Worm (Caenorhabditis elegans) whole organism, young adult: ENCODE results near the gene odd-2.
A peak's percentile ranks its signal among the peaks of the same experiment; 100 is the strongest.

Experiments
- C06A6.2 ChIP-seq: fragments of 200-800 bp; sonication (Bioruptor generic); conservative IDR thresholded peaks from 2 replicates; pipeline ENCODE4 v1.3.6; 2022; ENCODE audit warnings: missing genetic modification characterization, missing compliant biosample characterization
- D2030.7 ChIP-seq: fragments of 200-800 bp; sonication (Bioruptor generic); IDR thresholded peaks from 2 replicates; pipeline ENCODE4 v1.3.6; 2022; ENCODE audit warnings: missing genetic modification reagents, missing genetic modification characterization, missing compliant biosample characterization
- F10E7.11 ChIP-seq: sonication (generic microtip); optimal IDR thresholded peaks from 2 replicates; lab custom pipeline; 2017; ENCODE audit warnings: mild to moderate bottlenecking, missing genetic modification characterization, moderate library complexity, missing compliant biosample characterization
- F22D6.2 ChIP-seq: sonication (generic microtip); optimal IDR thresholded peaks from 2 replicates; lab custom pipeline; 2016; ENCODE audit warnings: mild to moderate bottlenecking, missing genetic modification characterization, missing compliant biosample characterization
- F33H1.4 ChIP-seq: fragments of 200-800 bp; sonication (Bioruptor generic); IDR thresholded peaks from 2 replicates; pipeline ENCODE4 v1.3.6; 2022; ENCODE audit warnings: missing genetic modification reagents, missing genetic modification characterization, missing compliant biosample characterization
- K12H6.12 ChIP-seq: fragments of 200-800 bp; sonication (Bioruptor generic); optimal IDR thresholded peaks from 2 replicates; lab custom pipeline; 2018; ENCODE audit warnings: mild to moderate bottlenecking, missing genetic modification characterization, missing compliant biosample characterization
- T26A5.8 ChIP-seq: sonication (generic microtip); optimal IDR thresholded peaks from 2 replicates; lab custom pipeline; 2016; ENCODE audit warnings: missing genetic modification characterization, missing compliant biosample characterization
- Y67H2A.10 ChIP-seq: fragments of 200-800 bp; sonication (Bioruptor generic); conservative IDR thresholded peaks from 2 replicates; pipeline ENCODE4 v1.3.6; 2022; ENCODE audit warnings: missing genetic modification reagents, missing genetic modification characterization, missing compliant biosample characterization
- ZK185.1 ChIP-seq: sonication (generic microtip); optimal IDR thresholded peaks from 2 replicates; lab custom pipeline; 2016; ENCODE audit warnings: mild to moderate bottlenecking, missing genetic modification characterization, missing compliant biosample characterization; ENCODE audit not compliant: poor library complexity, severe bottlenecking
- akir-1 ChIP-seq: fragments of 200-800 bp; sonication (Bioruptor generic); optimal IDR thresholded peaks from 2 replicates; lab custom pipeline; 2018; ENCODE audit warnings: mild to moderate bottlenecking, missing genetic modification characterization, moderate library complexity, missing compliant biosample characterization
- attf-3 ChIP-seq: fragments of 200-800 bp; sonication (Bioruptor generic); conservative IDR thresholded peaks from 2 replicates; pipeline ENCODE4 v1.3.6; 2022; ENCODE audit warnings: missing genetic modification reagents, missing genetic modification characterization, missing compliant biosample characterization
- attf-5 ChIP-seq: fragments of 200-800 bp; sonication (Bioruptor generic); optimal IDR thresholded peaks from 2 replicates; lab custom pipeline; 2018; ENCODE audit warnings: mild to moderate bottlenecking, missing genetic modification characterization, missing compliant biosample characterization
- attf-6 ChIP-seq: fragments of 200-800 bp; sonication (Bioruptor generic); IDR thresholded peaks from 2 replicates; pipeline ENCODE4 v1.3.6; 2022; ENCODE audit warnings: missing genetic modification reagents, missing genetic modification characterization, missing compliant biosample characterization
- chd-7 ChIP-seq: sonication (generic microtip); optimal IDR thresholded peaks from 2 replicates; lab custom pipeline; 2016; ENCODE audit warnings: mild to moderate bottlenecking, missing genetic modification characterization, moderate library complexity, missing compliant biosample characterization
- lag-1 ChIP-seq: fragments of 200-800 bp; sonication (Bioruptor generic); IDR thresholded peaks from 2 replicates; pipeline ENCODE4 v1.3.6; 2022; ENCODE audit warnings: missing genetic modification reagents, missing genetic modification characterization, missing compliant biosample characterization
- let-526 ChIP-seq: fragments of 200-800 bp; sonication (Bioruptor generic); IDR thresholded peaks from 2 replicates; pipeline ENCODE4 v1.3.6; 2022; ENCODE audit warnings: missing genetic modification reagents, missing genetic modification characterization, missing compliant biosample characterization
- lin-26 ChIP-seq: fragments of 200-800 bp; sonication (Bioruptor generic); IDR thresholded peaks from 2 replicates; pipeline ENCODE4 v1.3.6; 2022; ENCODE audit warnings: missing genetic modification reagents, missing genetic modification characterization, missing compliant biosample characterization
- lsl-1 ChIP-seq: fragments of 200-800 bp; sonication (Bioruptor generic); optimal IDR thresholded peaks from 2 replicates; lab custom pipeline; 2018; ENCODE audit warnings: mild to moderate bottlenecking, missing genetic modification characterization, moderate library complexity, missing compliant biosample characterization
- madf-10 ChIP-seq: sonication (generic microtip); optimal IDR thresholded peaks from 2 replicates; lab custom pipeline; 2016; ENCODE audit warnings: mild to moderate bottlenecking, missing genetic modification characterization, missing compliant biosample characterization
- madf-3 ChIP-seq: fragments of 200-800 bp; sonication (Bioruptor generic); IDR thresholded peaks from 2 replicates; pipeline ENCODE4 v1.3.6; 2022; ENCODE audit warnings: missing genetic modification reagents, missing genetic modification characterization, missing compliant biosample characterization
- mxl-1 ChIP-seq: sonication (generic microtip); optimal IDR thresholded peaks from 2 replicates; lab custom pipeline; 2016; ENCODE audit warnings: missing genetic modification characterization, missing compliant biosample characterization
- nfya-1 ChIP-seq: sonication (generic microtip); optimal IDR thresholded peaks from 2 replicates; lab custom pipeline; 2017; ENCODE audit warnings: antibody characterized with exemption, missing compliant biosample characterization, missing genetic modification characterization, borderline replicate concordance; ENCODE audit not compliant: insufficient read depth
- nfya-2 ChIP-seq: fragments of 200-800 bp; sonication (Bioruptor generic); IDR thresholded peaks from 2 replicates; pipeline ENCODE4 v1.3.6; 2022; ENCODE audit warnings: missing genetic modification reagents, missing genetic modification characterization, missing compliant biosample characterization
- nhr-120 ChIP-seq: fragments of 200-800 bp; sonication (Bioruptor generic); IDR thresholded peaks from 2 replicates; pipeline ENCODE4 v1.3.6; 2022; ENCODE audit warnings: missing genetic modification characterization, missing compliant biosample characterization
- nhr-80 ChIP-seq: sonication (generic microtip); optimal IDR thresholded peaks from 2 replicates; lab custom pipeline; 2016; ENCODE audit warnings: missing genetic modification characterization, missing compliant biosample characterization
- nhr-90 ChIP-seq: sonication (generic microtip); optimal IDR thresholded peaks from 2 replicates; lab custom pipeline; 2016; ENCODE audit warnings: missing genotype, mild to moderate bottlenecking, missing genetic modification characterization, missing compliant biosample characterization
- rpc-1 ChIP-seq, 2 experiments: fragments of 150-350 bp in 1 of 2; sonication (generic microtip) in 1 of 2; optimal IDR thresholded peaks; 2 replicates each; lab custom pipeline; 2014 to 2018; ENCODE audit warnings: missing biosample characterization in 1 of 2, missing genetic modification characterization in 1 of 2, missing genetic modification reagents in 1 of 2, missing genotype in 1 of 2
- snpc-1.3 ChIP-seq: sonication (generic microtip); optimal IDR thresholded peaks from 2 replicates; lab custom pipeline; 2017; ENCODE audit warnings: missing genetic modification characterization, mild to moderate bottlenecking, missing compliant biosample characterization, antibody characterized with exemption, moderate library complexity, missing genotype, missing genetic modification reagents; ENCODE audit not compliant: insufficient read depth
- snpc-3.4 ChIP-seq: sonication (generic microtip); optimal IDR thresholded peaks from 2 replicates; lab custom pipeline; 2017; ENCODE audit warnings: missing genetic modification characterization, mild to moderate bottlenecking, missing compliant biosample characterization, antibody characterized with exemption, moderate library complexity, missing genotype, missing genetic modification reagents
- sptf-2 ChIP-seq: fragments of 200-800 bp; sonication (Bioruptor generic); optimal IDR thresholded peaks from 2 replicates; lab custom pipeline; 2018; ENCODE audit warnings: mild to moderate bottlenecking, missing genetic modification characterization, missing compliant biosample characterization
- tbp1 ChIP-seq: fragments of 200-800 bp; sonication (Bioruptor generic); optimal IDR thresholded peaks from 2 replicates; lab custom pipeline; 2018; ENCODE audit warnings: mild to moderate bottlenecking, missing genetic modification characterization, missing compliant biosample characterization
- ztf-22 ChIP-seq: fragments of 200-800 bp; sonication (Bioruptor generic); optimal IDR thresholded peaks from 2 replicates; lab custom pipeline; 2018; ENCODE audit warnings: mild to moderate bottlenecking, missing genetic modification characterization, moderate library complexity, missing compliant biosample characterization
- ztf-26 ChIP-seq: sonication (generic microtip); optimal IDR thresholded peaks from 2 replicates; lab custom pipeline; 2017; ENCODE audit warnings: missing genetic modification characterization, missing compliant biosample characterization

The odd-2 gene

ce11 chrX:6203315-6203714 lies 43.0 kb upstream of the odd-2 start:
- TF ChIP-seq nhr-80 (peak; percentile 23), snpc-3.4 (tag; lab: Kevin White, UChicago) (no peak)

ce11 chrX:6202809-6203208 lies 42.5 kb upstream of the odd-2 start:
- TF ChIP-seq lag-1 (GFP tag; lab: Robert Waterston, UW) (no peak), ztf-22 (GFP tag; lab: Kevin White, UChicago) (no peak), D2030.7 (GFP tag; lab: Robert Waterston, UW) (no peak), attf-6 (GFP tag; lab: Robert Waterston, UW) (no peak), nhr-120 (GFP tag; lab: Robert Waterston, UW) (no peak)
- TF ChIP-seq, all 124 proteins: peak for 0

ce11 chrX:6201542-6201941 lies 41.2 kb upstream of the odd-2 start:
- TF ChIP-seq tbp1 (GFP tag; lab: Kevin White, UChicago) (no peak), C06A6.2 (GFP tag; lab: Robert Waterston, UW) (0 out of 2 replicates have a peak, but pooled peaks have one; percentile 18), nfya-2 (no peak), F22D6.2 (tag; lab: Kevin White, UChicago) (no peak), ztf-26 (tag; lab: Kevin White, UChicago) (peak; percentile 3), chd-7 (tag; lab: Kevin White, UChicago) (peak; percentile 29), lin-26 (GFP tag; lab: Robert Waterston, UW) (0 out of 2 replicates have a peak, but pooled peaks have one; percentile 45)

ce11 chrX:6196627-6197026 lies 36.3 kb upstream of the odd-2 start, which contains the start of gene daf-9:
TSS of gene daf-9 (plus strand) at chrX:6196927.
- TF ChIP-seq mxl-1 (tag; lab: Kevin White, UChicago), result no peak
- no peak for TF ChIP-seq lsl-1
- TF ChIP-seq akir-1, result no peak
- no peak for TF ChIP-seq sptf-2 (GFP tag; lab: Kevin White, UChicago)
- no peak for TF ChIP-seq Y67H2A.10 (GFP tag; lab: Robert Waterston, UW)
- TF ChIP-seq nhr-120 (GFP tag; lab: Robert Waterston, UW), result no peak
- no peak for TF ChIP-seq T26A5.8 (tag; lab: Kevin White, UChicago)
- TF ChIP-seq attf-3 (GFP tag; lab: Robert Waterston, UW), result no peak
- no peak for TF ChIP-seq madf-10 (tag; lab: Kevin White, UChicago)
- no peak for TF ChIP-seq rpc-1 (optimal IDR thresholded peaks at IDR 0.05; lab: Kevin White, UChicago)
- no peak for TF ChIP-seq rpc-1 (tag; optimal IDR thresholded peaks at IDR 0.05; lab: Kevin White, UChicago)
- TF ChIP-seq snpc-1.3 (tag; lab: Kevin White, UChicago), result no peak
- no peak for TF ChIP-seq K12H6.12
- TF ChIP-seq F33H1.4 (GFP tag; lab: Robert Waterston, UW), result no peak
- TF ChIP-seq nhr-90, result no peak
- TF ChIP-seq let-526, result no peak
- no peak for TF ChIP-seq F10E7.11 (tag; lab: Kevin White, UChicago)
- no peak for TF ChIP-seq madf-3 (GFP tag; lab: Robert Waterston, UW)
- TF ChIP-seq ZK185.1, result no peak
- no peak for TF ChIP-seq nfya-1 (tag; lab: Kevin White, UChicago)
- no peak for TF ChIP-seq attf-5 (GFP tag; lab: Kevin White, UChicago)
- TF ChIP-seq, all 124 proteins: peak for 0
